Worm (Caenorhabditis elegans) whole organism, late embryonic: ENCODE results near the gene ceh-13.
A peak's percentile ranks its signal among the peaks of the same experiment; 100 is the strongest.

Experiments
- F13H6.1 ChIP-seq: sonication (generic microtip); optimal IDR thresholded peaks from 2 replicates; lab custom pipeline; 2016; ENCODE audit warnings: missing genetic modification characterization, missing compliant biosample characterization
- nfya-1 ChIP-seq: sonication (generic microtip); optimal IDR thresholded peaks from 2 replicates; lab custom pipeline; 2017; ENCODE audit warnings: missing genetic modification characterization, mild to moderate bottlenecking, missing compliant biosample characterization, antibody characterized with exemption, moderate library complexity
- pqm-1 ChIP-seq: sonication (generic microtip); optimal IDR thresholded peaks from 2 replicates; lab custom pipeline; 2016; ENCODE audit warnings: missing genetic modification characterization, missing compliant biosample characterization

DNA sequence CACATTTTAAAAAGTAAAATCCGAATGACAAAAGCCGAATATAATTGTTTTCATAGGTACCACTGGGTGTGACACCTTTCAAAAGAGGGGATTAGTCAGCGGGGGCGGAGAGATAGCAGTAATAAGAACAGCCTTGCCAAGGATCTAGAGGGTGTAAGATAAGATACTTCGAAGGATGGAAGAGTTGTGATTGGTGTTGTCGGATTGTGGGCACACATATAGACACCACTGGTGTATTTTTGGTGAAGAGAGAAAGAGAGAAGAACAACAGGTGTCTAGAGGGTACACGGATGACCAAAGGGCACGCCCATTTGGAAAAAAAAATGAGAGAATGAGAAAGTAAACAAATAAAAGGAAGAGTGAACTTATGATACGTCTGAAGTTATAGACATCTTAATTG is 10.3 kb upstream of the ceh-13 start:
- no peak for TF ChIP-seq pqm-1 (tag; lab: Kevin White, UChicago)
- no peak for TF ChIP-seq F13H6.1 (tag; lab: Kevin White, UChicago)
- peak; percentile 18 for TF ChIP-seq nfya-1 (tag; lab: Kevin White, UChicago)
